Worm (Caenorhabditis elegans) whole organism, L1 larva: Measurements from ENCODE around the gene fbxa-148.
"Not testable (repeated sequence)": the region's sequence is repeated elsewhere in the genome, so short reads cannot be mapped to it uniquely, and the experiment has no call there.

Experiments
- efl-1 ChIP-seq, 4 experiments: fragments of 150-350 bp; optimal IDR thresholded peaks in 3 of 4; peaks in 1 of 4; 1 replicate in 1 of 4; 2 replicates in 3 of 4; lab custom pipeline; 2014; ENCODE audit warnings: missing biosample characterization in 2 of 4, missing genetic modification characterization in 2 of 4, missing genetic modification reagents in 2 of 4
- fkh-10 ChIP-seq: sonication (generic microtip); optimal IDR thresholded peaks from 2 replicates; lab custom pipeline; 2017; ENCODE audit warnings: missing biosample characterization, missing genetic modification reagents, missing genetic modification characterization
- ztf-11 ChIP-seq, 2 experiments: sonication (generic microtip); optimal IDR thresholded peaks; 2 replicates each; lab custom pipeline; 2016 to 2017; ENCODE audit warnings: missing genetic modification characterization in 2 of 2, missing biosample characterization in 1 of 2, missing compliant biosample characterization in 1 of 2

ce11 chrV:16949609-16950008 lies 10.8 kb downstream of the fbxa-148 start, which contains the start of gene fbxa-111:
- TF ChIP-seq ztf-11 (tag; optimal IDR thresholded peaks at IDR 0.05; lab: Kevin White, UChicago); efl-1 (optimal IDR thresholded peaks at IDR 0.05; lab: Kevin White, UChicago); efl-1 (GFP tag; optimal IDR thresholded peaks at IDR 0.05 in 1 of 2; lab: Kevin White, UChicago); fkh-10 (GFP tag; lab: Kevin White, UChicago): not testable (repeated sequence)
